Worm (Caenorhabditis elegans) whole organism, late embryonic: Measurements from ENCODE around the gene pqn-31.

Experiments
- C08G9.2 ChIP-seq: sonication (generic microtip); optimal IDR thresholded peaks from 2 replicates; lab custom pipeline; 2016; ENCODE audit warnings: mild to moderate bottlenecking, missing genetic modification characterization, moderate library complexity, missing compliant biosample characterization
- C38D4.7 ChIP-seq: fragments of 200-800 bp; sonication (Bioruptor generic); optimal IDR thresholded peaks from 2 replicates; lab custom pipeline; 2018; ENCODE audit warnings: mild to moderate bottlenecking, missing genetic modification characterization, moderate library complexity, missing compliant biosample characterization
- F13H6.1 ChIP-seq: sonication (generic microtip); optimal IDR thresholded peaks from 2 replicates; lab custom pipeline; 2016; ENCODE audit warnings: missing genetic modification characterization, missing compliant biosample characterization
- T23F11.4 ChIP-seq: fragments of 200-800 bp; sonication (Bioruptor generic); optimal IDR thresholded peaks from 2 replicates; lab custom pipeline; 2018; ENCODE audit warnings: mild to moderate bottlenecking, missing genetic modification characterization, missing compliant biosample characterization
- Y22D7AL.16 ChIP-seq: sonication (generic microtip); optimal IDR thresholded peaks from 2 replicates; lab custom pipeline; 2016; ENCODE audit warnings: missing genetic modification characterization, missing compliant biosample characterization
- ahr-1 ChIP-seq: sonication (generic microtip); optimal IDR thresholded peaks from 2 replicates; lab custom pipeline; 2016; ENCODE audit warnings: missing genetic modification characterization, missing compliant biosample characterization
- ama-1 ChIP-seq: fragments of 150-350 bp; optimal IDR thresholded peaks from 2 replicates; lab custom pipeline; 2014
- ceh-14 ChIP-seq: sonication (generic microtip); optimal IDR thresholded peaks from 2 replicates; lab custom pipeline; 2016; ENCODE audit warnings: missing genotype, missing genetic modification characterization, missing compliant biosample characterization
- ceh-18 ChIP-seq: sonication (generic microtip); optimal IDR thresholded peaks from 2 replicates; lab custom pipeline; 2016; ENCODE audit warnings: missing genetic modification characterization, missing compliant biosample characterization
- ceh-24 ChIP-seq: sonication (generic microtip); optimal IDR thresholded peaks from 2 replicates; lab custom pipeline; 2016; ENCODE audit warnings: mild to moderate bottlenecking, missing genetic modification characterization, missing compliant biosample characterization
- ceh-30 ChIP-seq: fragments of 150-350 bp; optimal IDR thresholded peaks from 2 replicates; lab custom pipeline; 2014; ENCODE audit warnings: missing biosample characterization, missing genetic modification characterization
- ceh-31 ChIP-seq: sonication (generic microtip); optimal IDR thresholded peaks from 2 replicates; lab custom pipeline; 2016; ENCODE audit warnings: missing genetic modification characterization, missing compliant biosample characterization
- ceh-45 ChIP-seq: fragments of 200-800 bp; sonication (Bioruptor generic); IDR thresholded peaks from 2 replicates; pipeline ENCODE4 v1.3.6; 2022; ENCODE audit warnings: missing genetic modification reagents, missing genetic modification characterization, missing compliant biosample characterization
- ceh-48 ChIP-seq: sonication (generic microtip); optimal IDR thresholded peaks from 2 replicates; lab custom pipeline; 2016; ENCODE audit warnings: missing genetic modification characterization, inconsistent platforms, missing compliant biosample characterization
- ceh-6 ChIP-seq: fragments of 200-800 bp; sonication (Bioruptor generic); optimal IDR thresholded peaks from 2 replicates; lab custom pipeline; 2018; ENCODE audit warnings: mild to moderate bottlenecking, missing genetic modification characterization, missing compliant biosample characterization
- ceh-9 ChIP-seq: sonication (generic microtip); optimal IDR thresholded peaks from 2 replicates; lab custom pipeline; 2016; ENCODE audit warnings: mild to moderate bottlenecking, missing genetic modification characterization, inconsistent platforms, missing compliant biosample characterization
- che-1 ChIP-seq: sonication (generic microtip); optimal IDR thresholded peaks from 2 replicates; lab custom pipeline; 2016; ENCODE audit warnings: mild to moderate bottlenecking, missing genetic modification characterization, missing compliant biosample characterization
- dmd-4 ChIP-seq: sonication (generic microtip); optimal IDR thresholded peaks from 2 replicates; lab custom pipeline; 2016; ENCODE audit warnings: borderline replicate concordance, missing genetic modification characterization, missing compliant biosample characterization
- fax-1 ChIP-seq: sonication (generic microtip); optimal IDR thresholded peaks from 2 replicates; lab custom pipeline; 2016; ENCODE audit warnings: missing genotype, missing genetic modification characterization, missing compliant biosample characterization
- gmeb-2 ChIP-seq: sonication (generic microtip); optimal IDR thresholded peaks from 2 replicates; lab custom pipeline; 2016; ENCODE audit warnings: missing genetic modification characterization, inconsistent platforms, missing compliant biosample characterization
- hlh-13 ChIP-seq: fragments of 200-800 bp; sonication (Bioruptor generic); optimal IDR thresholded peaks from 2 replicates; lab custom pipeline; 2018; ENCODE audit warnings: mild to moderate bottlenecking, missing genetic modification characterization, missing compliant biosample characterization
- hlh-30 ChIP-seq: sonication (generic microtip); optimal IDR thresholded peaks from 2 replicates; lab custom pipeline; 2017; ENCODE audit warnings: antibody characterized with exemption, missing genetic modification characterization, missing compliant biosample characterization; ENCODE audit not compliant: insufficient read depth
- hlh-6 ChIP-seq: sonication (generic microtip); optimal IDR thresholded peaks from 2 replicates; lab custom pipeline; 2016; ENCODE audit warnings: missing genotype, missing genetic modification characterization, missing compliant biosample characterization
- hlh-8 ChIP-seq: sonication (generic microtip); optimal IDR thresholded peaks from 2 replicates; lab custom pipeline; 2016; ENCODE audit warnings: missing genotype, missing genetic modification characterization, missing compliant biosample characterization
- lim-6 ChIP-seq: sonication (generic microtip); optimal IDR thresholded peaks from 2 replicates; lab custom pipeline; 2016; ENCODE audit warnings: missing genetic modification characterization, missing compliant biosample characterization
- lin-11 ChIP-seq: fragments of 200-800 bp; sonication (Bioruptor generic); optimal IDR thresholded peaks from 2 replicates; lab custom pipeline; 2018; ENCODE audit warnings: mild to moderate bottlenecking, missing genetic modification characterization, missing compliant biosample characterization
- madf-2 ChIP-seq: sonication (generic microtip); optimal IDR thresholded peaks from 2 replicates; lab custom pipeline; 2017; ENCODE audit warnings: missing genetic modification characterization, missing compliant biosample characterization
- nhr-11 ChIP-seq: fragments of 150-350 bp; optimal IDR thresholded peaks from 2 replicates; lab custom pipeline; 2014; ENCODE audit warnings: missing biosample characterization, missing genetic modification characterization
- nhr-232 ChIP-seq: sonication (generic microtip); optimal IDR thresholded peaks from 2 replicates; lab custom pipeline; 2016; ENCODE audit warnings: missing genetic modification characterization, missing compliant biosample characterization
- npax-4 ChIP-seq: sonication (generic microtip); optimal IDR thresholded peaks from 2 replicates; lab custom pipeline; 2016; ENCODE audit warnings: missing genetic modification characterization, missing compliant biosample characterization
- odd-2 ChIP-seq: sonication (generic microtip); optimal IDR thresholded peaks from 2 replicates; lab custom pipeline; 2017; ENCODE audit warnings: antibody characterized with exemption, mild to moderate bottlenecking, missing genetic modification characterization, missing compliant biosample characterization
- pag-3 ChIP-seq: sonication (generic microtip); optimal IDR thresholded peaks from 2 replicates; lab custom pipeline; 2016; ENCODE audit warnings: missing compliant biosample characterization, missing genetic modification characterization, borderline replicate concordance
- pros-1 ChIP-seq: fragments of 150-350 bp; optimal IDR thresholded peaks from 2 replicates; lab custom pipeline; 2014; ENCODE audit warnings: missing biosample characterization, missing genetic modification reagents, missing genetic modification characterization
- ref-2 ChIP-seq: sonication (generic microtip); optimal IDR thresholded peaks from 2 replicates; lab custom pipeline; 2016; ENCODE audit warnings: missing genetic modification characterization, missing compliant biosample characterization
- rnt-1 ChIP-seq: sonication (generic microtip); optimal IDR thresholded peaks from 2 replicates; lab custom pipeline; 2016; ENCODE audit warnings: missing genetic modification characterization, missing compliant biosample characterization
- sdc-2 ChIP-seq: sonication (generic microtip); optimal IDR thresholded peaks from 2 replicates; lab custom pipeline; 2016; ENCODE audit warnings: missing genotype, missing genetic modification characterization, missing compliant biosample characterization
- sox-2 ChIP-seq: fragments of 200-800 bp; sonication (Bioruptor generic); IDR thresholded peaks from 2 replicates; pipeline ENCODE4 v1.3.6; 2022; ENCODE audit warnings: missing genetic modification reagents, missing genetic modification characterization, missing compliant biosample characterization
- tbx-2 ChIP-seq: sonication (generic microtip); optimal IDR thresholded peaks from 2 replicates; lab custom pipeline; 2016; ENCODE audit warnings: missing genetic modification characterization, missing compliant biosample characterization
- tbx-7 ChIP-seq: sonication (generic microtip); optimal IDR thresholded peaks from 2 replicates; lab custom pipeline; 2016; ENCODE audit warnings: missing genotype, missing genetic modification characterization, missing compliant biosample characterization
- ttx-3 ChIP-seq: sonication (generic microtip); optimal IDR thresholded peaks from 2 replicates; lab custom pipeline; 2016; ENCODE audit warnings: missing genetic modification reagents, missing genetic modification characterization, missing compliant biosample characterization
- unc-3 ChIP-seq, 2 experiments: fragments of 200-800 bp in 1 of 2; sonication (Bioruptor generic) in 1 of 2; sonication (generic microtip) in 1 of 2; conservative IDR thresholded peaks in 1 of 2; optimal IDR thresholded peaks in 1 of 2; 2 replicates each; pipeline versions ENCODE4 v1.3.6 to Lab custom; 2016 to 2022; ENCODE audit warnings: missing compliant biosample characterization in 2 of 2, missing genetic modification characterization in 2 of 2, missing genetic modification reagents in 1 of 2
- unc-55 ChIP-seq: sonication (generic microtip); optimal IDR thresholded peaks from 2 replicates; lab custom pipeline; 2017; ENCODE audit warnings: missing biosample characterization, missing genetic modification reagents, missing genetic modification characterization
- zip-5 ChIP-seq: sonication (generic microtip); optimal IDR thresholded peaks from 2 replicates; lab custom pipeline; 2016; ENCODE audit warnings: missing genetic modification characterization, missing compliant biosample characterization
- ztf-16 ChIP-seq: sonication (generic microtip); optimal IDR thresholded peaks from 2 replicates; lab custom pipeline; 2017; ENCODE audit warnings: missing genetic modification characterization, missing compliant biosample characterization

Gene pqn-31

ce11 chrV:9152339-9152738 is 43.0 kb downstream of the pqn-31 start:
- TF ChIP-seq hlh-30 (tag; lab: Kevin White, UChicago) (no peak), ceh-6 (GFP tag; lab: Kevin White, UChicago) (no peak), ceh-48 (no peak), ttx-3 (no peak), T23F11.4 (GFP tag; lab: Kevin White, UChicago) (no peak), sdc-2 (tag; lab: Kevin White, UChicago) (no peak), ahr-1 (tag; lab: Kevin White, UChicago) (no peak), ceh-45 (GFP tag; lab: Robert Waterston, UW) (no peak), ref-2 (tag; lab: Kevin White, UChicago) (no peak), ceh-31 (tag; lab: Kevin White, UChicago) (no peak), rnt-1 (tag; lab: Kevin White, UChicago) (no peak), pag-3 (tag; lab: Kevin White, UChicago) (no peak), C08G9.2 (tag; lab: Kevin White, UChicago) (no peak), ceh-30 (tag; lab: Kevin White, UChicago) (no peak), ama-1 (no peak)
- TF ChIP-seq, all 69 proteins: peak for 0

ce11 chrV:9154772-9155171 is 45.4 kb downstream of the pqn-31 start, which contains the start of gene B0222.5:
Gene B0222.5 (minus strand): TSS chrV:9154872.
- TF ChIP-seq ceh-18 (no peak), tbx-7 (no peak)

DNA sequence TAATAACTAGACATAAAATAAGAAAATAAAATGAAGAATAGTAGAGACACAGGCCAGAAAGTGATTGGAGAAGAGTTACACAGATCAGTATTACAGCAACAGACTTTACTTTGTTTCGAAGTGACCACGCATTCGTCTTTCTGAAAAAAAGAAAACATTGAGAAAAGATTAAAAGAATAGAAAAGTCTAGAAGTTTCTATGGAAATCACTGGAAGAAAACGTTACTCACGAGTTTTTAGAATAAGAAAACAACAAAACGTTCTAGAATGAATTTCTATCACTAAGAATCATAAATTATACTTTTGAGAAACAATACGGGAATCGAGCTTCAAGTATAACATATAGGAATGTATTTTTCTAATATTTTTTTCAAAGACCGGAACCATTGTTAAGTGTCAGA is 46.2 kb downstream of the pqn-31 start:
- TF ChIP-seq ceh-45 (GFP tag; lab: Robert Waterston, UW) (no peak), ceh-6 (GFP tag; lab: Kevin White, UChicago) (no peak), ztf-16 (tag; lab: Kevin White, UChicago) (no peak), pros-1 (tag; lab: Kevin White, UChicago) (no peak), unc-55 (GFP tag; lab: Kevin White, UChicago) (no peak), C38D4.7 (GFP tag; lab: Kevin White, UChicago) (no peak), tbx-2 (tag; lab: Kevin White, UChicago) (no peak), ceh-14 (tag; lab: Kevin White, UChicago) (no peak), ama-1 (no peak), ceh-24 (no peak), lin-11 (tag; lab: Kevin White, UChicago) (no peak), hlh-13 (no peak), zip-5 (tag; lab: Kevin White, UChicago) (no peak), ceh-18 (no peak), sox-2 (GFP tag; lab: Robert Waterston, UW) (no peak), nhr-11 (tag; lab: Kevin White, UChicago) (no peak), Y22D7AL.16 (no peak), hlh-6 (tag; lab: Kevin White, UChicago) (no peak), ceh-9 (no peak), npax-4 (no peak)

ce11 chrV:9156679-9157078 is 47.3 kb downstream of the pqn-31 start, which contains the start of gene B0222.15:
Gene B0222.15 (minus strand): TSS chrV:9156779.
- TF ChIP-seq rnt-1 (tag; lab: Kevin White, UChicago) (no peak), hlh-8 (tag; lab: Kevin White, UChicago) (no peak), odd-2 (tag; lab: Kevin White, UChicago) (no peak), che-1 (tag; lab: Kevin White, UChicago) (no peak), hlh-30 (tag; lab: Kevin White, UChicago) (no peak), lim-6 (tag; lab: Kevin White, UChicago) (no peak), madf-2 (tag; lab: Kevin White, UChicago) (no peak), dmd-4 (no peak), nhr-11 (tag; lab: Kevin White, UChicago) (no peak), ahr-1 (tag; lab: Kevin White, UChicago) (no peak), unc-3 (GFP tag; conservative IDR thresholded peaks at IDR 0.05; lab: Robert Waterston, UW) (no peak), unc-3 (tag; optimal IDR thresholded peaks at IDR 0.05; lab: Kevin White, UChicago) (no peak), fax-1 (no peak), sdc-2 (tag; lab: Kevin White, UChicago) (no peak), nhr-232 (tag; lab: Kevin White, UChicago) (no peak), F13H6.1 (tag; lab: Kevin White, UChicago) (no peak), gmeb-2 (tag; lab: Kevin White, UChicago) (no peak), ceh-6 (GFP tag; lab: Kevin White, UChicago) (no peak)
